Worm (Caenorhabditis elegans): ENCODE measurements around the gene ech-1.1.

Gene ech-1.1

DNA sequence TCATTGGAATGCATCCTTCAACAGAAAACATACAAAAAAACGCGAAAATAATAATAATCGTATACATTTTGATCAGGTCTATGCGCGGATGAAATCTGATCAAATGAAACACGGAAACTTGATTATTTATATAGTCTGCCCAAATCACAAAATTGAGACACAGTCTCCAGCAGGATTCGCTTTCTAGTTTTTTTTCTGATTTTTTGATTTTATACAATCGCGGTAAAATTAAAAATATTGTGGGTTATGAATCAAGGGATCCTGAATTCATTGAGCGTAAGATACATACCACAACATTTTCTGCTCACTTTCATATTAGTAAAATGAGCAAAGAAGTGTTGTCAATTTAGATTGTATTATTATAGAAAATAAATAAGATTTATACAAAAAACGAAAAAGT, 12.3 kb downstream of the ech-1.1 start, which contains the start of gene clec-230:
clec-230 (minus strand) TSS at position 101 of the 400 bp plus-strand sequence.
- no peak for TF ChIP-seq elt-2 (tag; optimal IDR thresholded peaks at IDR 0.05)
- TF ChIP-seq daf-12 (tag; optimal IDR thresholded peaks at IDR 0.05), result no peak
- TF ChIP-seq fkh-10 (GFP tag; optimal IDR thresholded peaks at IDR 0.05), result no peak
- TF ChIP-seq mdl-1 (tag; optimal IDR thresholded peaks at IDR 0.05), result no peak
- no peak for TF ChIP-seq zag-1 (tag; optimal IDR thresholded peaks at IDR 0.05)
- no peak for TF ChIP-seq ceh-16 (tag; optimal IDR thresholded peaks at IDR 0.05)
- TF ChIP-seq pha-4 (tag; optimal IDR thresholded peaks at IDR 0.05), result no peak
- no peak for TF ChIP-seq lin-15B (tag; optimal IDR thresholded peaks at IDR 0.05)
- no peak for TF ChIP-seq ceh-28 (tag; optimal IDR thresholded peaks at IDR 0.05)
- no peak for TF ChIP-seq nhr-237 (tag; optimal IDR thresholded peaks at IDR 0.05)
- no peak for TF ChIP-seq lsy-12 (tag; optimal IDR thresholded peaks at IDR 0.05)
- TF ChIP-seq ZK546.5 (tag; optimal IDR thresholded peaks at IDR 0.05), result no peak
- TF ChIP-seq egl-27 (tag; optimal IDR thresholded peaks at IDR 0.05), result no peak
- TF ChIP-seq lin-39 (tag; optimal IDR thresholded peaks at IDR 0.05), result no peak
- TF ChIP-seq skn-1 (tag; optimal IDR thresholded peaks at IDR 0.05), result no peak

DNA sequence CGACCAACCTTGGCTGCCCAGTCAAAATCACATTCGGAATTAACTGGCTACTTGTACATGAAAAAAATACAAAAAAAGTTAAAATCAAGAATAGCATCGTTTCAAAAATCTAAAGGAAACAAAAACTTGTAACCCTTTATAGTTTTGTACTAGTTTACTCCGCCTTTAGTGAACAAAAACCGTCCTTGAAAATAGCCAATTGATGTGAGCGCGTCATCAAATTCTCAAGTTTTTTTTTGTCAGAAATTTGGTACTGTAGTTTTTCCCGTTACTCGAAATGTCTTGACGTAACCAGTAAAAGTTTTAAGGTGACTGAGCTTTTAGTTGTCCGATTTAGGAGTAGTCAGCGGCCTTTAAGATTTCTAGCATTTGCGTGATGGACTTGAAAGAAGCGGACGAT, 14.0 kb downstream of the ech-1.1 start, which contains the start of gene C29F3.3:
C29F3.3 (minus strand) TSS at position 101 of the 400 bp plus-strand sequence.
- TF ChIP-seq egl-5 (tag; optimal IDR thresholded peaks at IDR 0.05) (no peak), aly-2 (tag; optimal IDR thresholded peaks at IDR 0.05) (no peak), nhr-76 (tag; optimal IDR thresholded peaks at IDR 0.05) (no peak), elt-1 (tag; optimal IDR thresholded peaks at IDR 0.05) (no peak), fkh-10 (GFP tag; optimal IDR thresholded peaks at IDR 0.05) (no peak), pha-4 (tag; optimal IDR thresholded peaks at IDR 0.05) (no peak)

DNA sequence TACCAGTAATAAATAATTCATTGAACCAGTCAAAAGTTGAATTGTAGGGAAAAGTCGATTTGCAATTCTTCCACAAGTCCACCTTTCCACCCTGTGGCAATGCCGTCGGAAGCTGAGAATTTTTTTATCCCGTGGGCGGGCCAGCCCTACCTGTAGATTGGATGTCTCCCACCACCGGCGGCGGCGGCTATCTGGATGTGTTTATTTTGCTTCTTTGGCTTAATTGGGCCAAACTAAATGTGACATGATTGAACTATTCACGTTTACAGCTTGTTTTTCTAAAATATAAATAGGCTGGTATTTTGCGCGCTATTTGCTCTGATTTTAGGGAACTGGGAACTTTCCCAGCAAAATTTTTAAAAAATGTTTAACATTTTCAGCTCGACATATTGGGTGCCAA, 16.8 kb downstream of the ech-1.1 start, which contains the start of gene wrt-8:
wrt-8 (minus strand) TSS at position 101 of the 400 bp plus-strand sequence.
- TF ChIP-seq hmg-11 (tag; optimal IDR thresholded peaks at IDR 0.05) (no peak), nfya-1 (tag; optimal IDR thresholded peaks at IDR 0.05; ENCODE audit: insufficient read depth) (no peak), nhr-12 (tag; optimal IDR thresholded peaks at IDR 0.05) (no peak), fos-1 (tag; optimal IDR thresholded peaks at IDR 0.05) (no peak), ztf-11 (tag; optimal IDR thresholded peaks at IDR 0.05) (no peak), zag-1 (tag; optimal IDR thresholded peaks at IDR 0.05) (no peak), ama-1 (optimal IDR thresholded peaks at IDR 0.05) (no peak), ceh-82 (tag; optimal IDR thresholded peaks at IDR 0.05) (no peak), ZK546.5 (tag; optimal IDR thresholded peaks at IDR 0.05) (no peak)

DNA sequence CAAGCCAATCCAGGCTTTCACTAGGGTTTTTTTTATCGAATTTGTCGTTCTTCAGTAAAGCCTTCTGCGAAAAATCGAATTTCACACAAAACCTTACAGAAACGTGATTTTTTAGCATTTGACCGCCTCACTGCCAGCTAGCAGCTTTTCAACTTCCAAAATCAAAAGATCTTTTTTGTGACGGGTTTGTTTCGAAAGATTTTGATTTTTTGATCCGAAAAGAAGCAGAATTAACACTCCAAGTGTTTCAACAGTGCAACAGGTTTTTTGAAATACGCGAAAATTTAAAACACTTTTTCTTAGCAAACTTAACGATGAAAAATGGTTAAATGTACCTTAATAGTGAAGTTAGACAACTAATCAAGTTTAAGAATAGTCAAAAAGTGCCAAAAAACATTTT, 19.9 kb downstream of the ech-1.1 start, which contains the start of gene clec-229:
clec-229 (minus strand) TSS at position 101 of the 400 bp plus-strand sequence.
- TF ChIP-seq elt-3 (tag; optimal IDR thresholded peaks at IDR 0.05) (no peak), lsy-12 (tag; optimal IDR thresholded peaks at IDR 0.05) (no peak), ztf-11 (tag; optimal IDR thresholded peaks at IDR 0.05) (no peak), ama-1 (optimal IDR thresholded peaks at IDR 0.05) (no peak), snpc-4 (tag; optimal IDR thresholded peaks at IDR 0.05) (no peak), unc-39 (tag; optimal IDR thresholded peaks at IDR 0.05) (no peak), ceh-9 (tag; optimal IDR thresholded peaks at IDR 0.05) (no peak), ztf-4 (tag; optimal IDR thresholded peaks at IDR 0.05) (no peak), fos-1 (tag; optimal IDR thresholded peaks at IDR 0.05) (no peak), ZK546.5 (tag; optimal IDR thresholded peaks at IDR 0.05) (no peak), nhr-237 (tag; optimal IDR thresholded peaks at IDR 0.05) (no peak), fkh-10 (GFP tag; optimal IDR thresholded peaks at IDR 0.05) (no peak), lin-15B (tag; optimal IDR thresholded peaks at IDR 0.05) (no peak), pqm-1 (tag; optimal IDR thresholded peaks at IDR 0.05) (no peak), nhr-77 (tag; optimal IDR thresholded peaks at IDR 0.05) (no peak), daf-12 (tag; optimal IDR thresholded peaks at IDR 0.05) (no peak), egl-5 (tag; optimal IDR thresholded peaks at IDR 0.05) (no peak)

DNA sequence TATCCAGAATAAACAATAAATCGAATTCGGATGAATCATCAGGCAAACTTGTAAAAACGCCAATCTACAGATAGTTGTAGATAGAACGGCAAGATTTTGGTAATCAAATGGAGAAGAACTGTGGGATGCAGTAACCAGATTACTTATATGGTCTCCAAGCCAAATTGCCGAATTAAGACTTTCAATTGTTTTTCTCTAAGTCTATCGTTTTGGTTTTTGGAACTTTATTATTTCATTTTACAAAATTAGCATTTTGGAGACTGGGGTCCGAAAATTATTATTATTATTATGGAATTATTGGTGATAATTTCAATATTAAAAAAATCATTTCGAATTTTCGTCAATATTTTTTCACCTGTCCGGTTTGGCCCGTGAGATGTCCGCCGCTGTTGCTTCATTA, 21.9 kb downstream of the ech-1.1 start, which contains the start of gene clec-228:
clec-228 (minus strand) TSS at position 101 of the 400 bp plus-strand sequence.
- TF ChIP-seq R02D3.7 (tag; optimal IDR thresholded peaks at IDR 0.05), result no peak
- TF ChIP-seq ZK546.5 (tag; optimal IDR thresholded peaks at IDR 0.05), result no peak
- no peak for TF ChIP-seq fkh-2 (tag; optimal IDR thresholded peaks at IDR 0.05)
- no peak for TF ChIP-seq ceh-28 (tag; optimal IDR thresholded peaks at IDR 0.05)
- no peak for TF ChIP-seq nhr-237 (tag; optimal IDR thresholded peaks at IDR 0.05)
- TF ChIP-seq snpc-4 (tag; optimal IDR thresholded peaks at IDR 0.05), result no peak
- no peak for TF ChIP-seq mdl-1 (tag; optimal IDR thresholded peaks at IDR 0.05)
- no peak for TF ChIP-seq ztf-4 (tag; optimal IDR thresholded peaks at IDR 0.05)
- no peak for TF ChIP-seq ztf-11 (tag; optimal IDR thresholded peaks at IDR 0.05)
- TF ChIP-seq elt-1 (tag; optimal IDR thresholded peaks at IDR 0.05), result no peak
- TF ChIP-seq skn-1 (tag; optimal IDR thresholded peaks at IDR 0.05), result no peak
- no peak for TF ChIP-seq unc-39 (tag; optimal IDR thresholded peaks at IDR 0.05)
- TF ChIP-seq elt-2 (tag; optimal IDR thresholded peaks at IDR 0.05), result no peak
- TF ChIP-seq ceh-16 (tag; optimal IDR thresholded peaks at IDR 0.05), result no peak
- no peak for TF ChIP-seq elt-3 (tag; optimal IDR thresholded peaks at IDR 0.05)
- no peak for TF ChIP-seq fos-1 (tag; optimal IDR thresholded peaks at IDR 0.05)
- TF ChIP-seq ama-1 (optimal IDR thresholded peaks at IDR 0.05), result no peak
- TF ChIP-seq nhr-76 (tag; optimal IDR thresholded peaks at IDR 0.05), result no peak
- no peak for TF ChIP-seq lin-15B (tag; optimal IDR thresholded peaks at IDR 0.05)
- TF ChIP-seq fkh-10 (GFP tag; optimal IDR thresholded peaks at IDR 0.05), result no peak

Data from whole organism, L3 larva.